Fruit fly (Drosophila melanogaster): ENCODE measurements around the gene CG12637.
A peak's percentile ranks its signal among the peaks of the same experiment; 100 is the strongest.

Gene CG12637

dm6 chrX:10719280-10719679 is 46.0 kb upstream of the CG12637 start:
- no peak for TF ChIP-seq CG3919 (GFP tag; optimal IDR thresholded peaks at IDR 0.05)
- TF ChIP-seq dac (GFP tag; optimal IDR thresholded peaks at IDR 0.05), result no peak
- TF ChIP-seq CG11762 (GFP tag; optimal IDR thresholded peaks at IDR 0.05; ENCODE audit: insufficient read depth), result no peak
- no peak for TF ChIP-seq CG15336 (GFP tag; IDR thresholded peaks at IDR 0.05)
- no peak for TF ChIP-seq Sox102F (GFP tag; optimal IDR thresholded peaks at IDR 0.05)
- TF ChIP-seq Eip75B (GFP tag; optimal IDR thresholded peaks at IDR 0.05), result no peak

- TF ChIP-seq CG32006 (GFP tag; optimal IDR thresholded peaks at IDR 0.05), result peak; percentile 50
- peak; percentile 75 for TF ChIP-seq CG8632 (GFP tag; optimal IDR thresholded peaks at IDR 0.05)
- TF ChIP-seq CG1621 (tag; optimal IDR thresholded peaks at IDR 0.05), result peak; percentile 18
- peak; percentile 23 for TF ChIP-seq dsx (GFP tag; optimal IDR thresholded peaks at IDR 0.05; ENCODE audit: poor library complexity, severe bottlenecking)
- TF ChIP-seq Hr39 (GFP tag; optimal IDR thresholded peaks at IDR 0.05), result peak; percentile 69
- peak; percentile 67 for TF ChIP-seq Sox15 (GFP tag; optimal IDR thresholded peaks at IDR 0.05)
- TF ChIP-seq Ets96B (tag; optimal IDR thresholded peaks at IDR 0.05), result peak; percentile 45
- TF ChIP-seq OdsH (GFP tag; optimal IDR thresholded peaks at IDR 0.05), result peak; percentile 64
- TF ChIP-seq CG6163 (GFP tag; IDR thresholded peaks at IDR 0.05), result peak; percentile 62
- no peak for TF ChIP-seq Blimp-1 (GFP tag; optimal IDR thresholded peaks at IDR 0.05)
- no peak for TF ChIP-seq CG4318 (GFP tag; optimal IDR thresholded peaks at IDR 0.05)
- peak; percentile 59 for TF ChIP-seq CG7368 (GFP tag; optimal IDR thresholded peaks at IDR 0.05)
- TF ChIP-seq topi (GFP tag; optimal IDR thresholded peaks at IDR 0.05), result peak; percentile 66
- peak; percentile 48 for TF ChIP-seq Smox (GFP tag; optimal IDR thresholded peaks at IDR 0.05)
- TF ChIP-seq Sox102F (GFP tag; optimal IDR thresholded peaks at IDR 0.05), result peak; percentile 64
- no peak for TF ChIP-seq fd59A (GFP tag; optimal IDR thresholded peaks at IDR 0.05)
- peak; percentile 21; the same call in 1 of the 2 replicates for TF ChIP-seq CG11294 (GFP tag; IDR thresholded peaks at IDR 0.05)
- peak; percentile 58 for TF ChIP-seq Eip75B (GFP tag; optimal IDR thresholded peaks at IDR 0.05)
- no peak for TF ChIP-seq CG16779 (tag; optimal IDR thresholded peaks at IDR 0.05)
- peak; percentile 50 for TF ChIP-seq achi (GFP tag; optimal IDR thresholded peaks at IDR 0.05)
- peak; percentile 67 for TF ChIP-seq net (GFP tag; optimal IDR thresholded peaks at IDR 0.05)
- peak; percentile 34 for TF ChIP-seq CG3032 (tag; optimal IDR thresholded peaks at IDR 0.05)
- peak; percentile 60; the same call in 1 of the 3 replicates for TF ChIP-seq eg (GFP tag; IDR thresholded peaks at IDR 0.05)
- peak; percentile 54 for TF ChIP-seq CG15336 (GFP tag; IDR thresholded peaks at IDR 0.05)
- peak; percentile 58 for TF ChIP-seq CG11902 (GFP tag; optimal IDR thresholded peaks at IDR 0.05)
- TF ChIP-seq dac (GFP tag; optimal IDR thresholded peaks at IDR 0.05), result no peak
- TF ChIP-seq Ets21C (GFP tag; optimal IDR thresholded peaks at IDR 0.05), result peak; percentile 32
- no peak for TF ChIP-seq Eip93F (GFP tag; optimal IDR thresholded peaks at IDR 0.05)
- TF ChIP-seq fd85E (GFP tag; optimal IDR thresholded peaks at IDR 0.05), result no peak
- no peak for TF ChIP-seq Lpt (GFP tag; optimal IDR thresholded peaks at IDR 0.05)
- TF ChIP-seq fkh (GFP tag; optimal IDR thresholded peaks at IDR 0.05), result no peak
- TF ChIP-seq Gug (GFP tag; IDR thresholded peaks at IDR 0.05), result peak; percentile 26; the same call in 1 of the 2 replicates
- TF ChIP-seq cyc (GFP tag; optimal IDR thresholded peaks at IDR 0.05), result peak; percentile 56
- TF ChIP-seq acj6 (GFP tag; optimal IDR thresholded peaks at IDR 0.05), result peak; percentile 62
- peak; percentile 86 for TF ChIP-seq Eip78C (GFP tag)
- no peak for TF ChIP-seq CG9139 (GFP tag; optimal IDR thresholded peaks at IDR 0.05)
- TF ChIP-seq CG6854 (GFP tag; optimal IDR thresholded peaks at IDR 0.05), result no peak
- peak; percentile 70 for TF ChIP-seq esn (GFP tag; optimal IDR thresholded peaks at IDR 0.05)
- peak; percentile 57 for TF ChIP-seq CG3919 (GFP tag; optimal IDR thresholded peaks at IDR 0.05)
- TF ChIP-seq CG8119 (GFP tag; IDR thresholded peaks at IDR 0.05), result no peak
- TF ChIP-seq CG8319 (GFP tag; optimal IDR thresholded peaks at IDR 0.05), result peak; percentile 42
- TF ChIP-seq Hr38 (GFP tag; optimal IDR thresholded peaks at IDR 0.05), result no peak
- no peak for TF ChIP-seq spab (GFP tag; optimal IDR thresholded peaks at IDR 0.05)
- peak; percentile 35 for TF ChIP-seq Sox14 (GFP tag; optimal IDR thresholded peaks at IDR 0.05)
- peak; percentile 68 for TF ChIP-seq Met (GFP tag; optimal IDR thresholded peaks at IDR 0.05)
- TF ChIP-seq ss (GFP tag; optimal IDR thresholded peaks at IDR 0.05), result peak in 1 of 2 experiments; percentile 35
- no peak for TF ChIP-seq CG6808 (GFP tag; optimal IDR thresholded peaks at IDR 0.05)
- peak; percentile 60 for TF ChIP-seq lz (GFP tag; optimal IDR thresholded peaks at IDR 0.05)
- TF ChIP-seq svp (GFP tag), result peak; percentile 74
Measured at dm6 chrX:10717869-10718268, 44.6 kb upstream of the CG12637 start.
